Fruit fly (Drosophila melanogaster): Measurements from ENCODE around the gene CG31365.

CG31365 gene

dm6 chr3R:23129617-23130016 is 3.4 kb upstream of the CG31365 start:
- no peak for TF ChIP-seq Hr78 (GFP tag; optimal IDR thresholded peaks at IDR 0.05)
- TF ChIP-seq Hnf4 (GFP tag; optimal IDR thresholded peaks at IDR 0.05): no peak
- TF ChIP-seq dsf (GFP tag; optimal IDR thresholded peaks at IDR 0.05; ENCODE audit: borderline replicate concordance): no peak
- TF ChIP-seq pan (optimal IDR thresholded peaks at IDR 0.05): no peak
- TF ChIP-seq sage (GFP tag; optimal IDR thresholded peaks at IDR 0.05): no peak
- TF ChIP-seq Mio (GFP tag; optimal IDR thresholded peaks at IDR 0.05): no peak
- TF ChIP-seq Dif (GFP tag; optimal IDR thresholded peaks at IDR 0.05; ENCODE audit: partially characterized antibody): no peak
- no peak for TF ChIP-seq Vsx2 (GFP tag; optimal IDR thresholded peaks at IDR 0.05; ENCODE audit: partially characterized antibody)
- TF ChIP-seq dmrt93B (GFP tag; optimal IDR thresholded peaks at IDR 0.05): no peak
- no peak for TF ChIP-seq Dfd (GFP tag; optimal IDR thresholded peaks at IDR 0.05)
- no peak for TF ChIP-seq jim (GFP tag; optimal IDR thresholded peaks at IDR 0.05)
- TF ChIP-seq CrebA (GFP tag; optimal IDR thresholded peaks at IDR 0.05; ENCODE audit: borderline replicate concordance): no peak
- no peak for TF ChIP-seq br (GFP tag; optimal IDR thresholded peaks at IDR 0.05)
- no peak for TF ChIP-seq Abd-B (GFP tag; optimal IDR thresholded peaks at IDR 0.05)
- no peak for TF ChIP-seq tai (GFP tag; optimal IDR thresholded peaks at IDR 0.05)
- no peak for TF ChIP-seq N (GFP tag; optimal IDR thresholded peaks at IDR 0.05)
- TF ChIP-seq foxo (GFP tag; optimal IDR thresholded peaks at IDR 0.05): no peak
- TF ChIP-seq Myc (optimal IDR thresholded peaks at IDR 0.05): no peak
- TF ChIP-seq rgr (GFP tag; optimal IDR thresholded peaks at IDR 0.05): no peak
- TF ChIP-seq CG9705 (GFP tag; optimal IDR thresholded peaks at IDR 0.05): no peak

- peak; percentile 10 for TF ChIP-seq ey (GFP tag; optimal IDR thresholded peaks at IDR 0.05)
- TF ChIP-seq Rel (GFP tag; optimal IDR thresholded peaks at IDR 0.05): no peak
- TF ChIP-seq Rel (tag; optimal IDR thresholded peaks at IDR 0.05): peak; percentile 45
- TF ChIP-seq Hnf4 (GFP tag; optimal IDR thresholded peaks at IDR 0.05): no peak
- no peak for TF ChIP-seq jim (GFP tag; optimal IDR thresholded peaks at IDR 0.05)
- TF ChIP-seq h (GFP tag; optimal IDR thresholded peaks at IDR 0.05): peak; percentile 7
These were observed 1.6 kb upstream of the CG31365 start, which contains the start of gene CG31457 for dm6 chr3R:23127796-23128195. Gene CG31457 (minus strand): TSS chr3R:23127981.

dm6 chr3R:23120933-23121332 is 5.3 kb downstream of the CG31365 start:
- TF ChIP-seq Hnf4 (GFP tag; optimal IDR thresholded peaks at IDR 0.05): no peak
- no peak for TF ChIP-seq Hr83 (GFP tag; optimal IDR thresholded peaks at IDR 0.05; ENCODE audit: poor library complexity, severe bottlenecking)
- no peak for TF ChIP-seq fru (GFP tag; optimal IDR thresholded peaks at IDR 0.05)
- TF ChIP-seq br (GFP tag; optimal IDR thresholded peaks at IDR 0.05): no peak
- TF ChIP-seq Sp1 (GFP tag; optimal IDR thresholded peaks at IDR 0.05): no peak
- no peak for TF ChIP-seq jim (GFP tag; optimal IDR thresholded peaks at IDR 0.05)
- no peak for TF ChIP-seq Hr78 (GFP tag; optimal IDR thresholded peaks at IDR 0.05)
- no peak for TF ChIP-seq psq (GFP tag; optimal IDR thresholded peaks at IDR 0.05)
- TF ChIP-seq h (GFP tag; optimal IDR thresholded peaks at IDR 0.05): no peak
- no peak for TF ChIP-seq GATAd (GFP tag; optimal IDR thresholded peaks at IDR 0.05)

dm6 chr3R:23119873-23120272 is 6.3 kb downstream of the CG31365 start:
- no peak for TF ChIP-seq rgr (GFP tag; optimal IDR thresholded peaks at IDR 0.05)
- TF ChIP-seq Dif (GFP tag; optimal IDR thresholded peaks at IDR 0.05; ENCODE audit: partially characterized antibody): no peak
- TF ChIP-seq Rel (GFP tag; optimal IDR thresholded peaks at IDR 0.05): no peak
- no peak for TF ChIP-seq Rel (tag; optimal IDR thresholded peaks at IDR 0.05)
- no peak for TF ChIP-seq pan (optimal IDR thresholded peaks at IDR 0.05)
- no peak for TF ChIP-seq tai (GFP tag; optimal IDR thresholded peaks at IDR 0.05)
- TF ChIP-seq N (GFP tag; optimal IDR thresholded peaks at IDR 0.05): no peak
- TF ChIP-seq Hr83 (GFP tag; optimal IDR thresholded peaks at IDR 0.05; ENCODE audit: poor library complexity, severe bottlenecking): no peak
- no peak for TF ChIP-seq Vsx2 (GFP tag; optimal IDR thresholded peaks at IDR 0.05; ENCODE audit: partially characterized antibody)
- no peak for TF ChIP-seq lola (GFP tag; optimal IDR thresholded peaks at IDR 0.05)
- no peak for TF ChIP-seq br (GFP tag; optimal IDR thresholded peaks at IDR 0.05)
- no peak for TF ChIP-seq dsf (GFP tag; optimal IDR thresholded peaks at IDR 0.05; ENCODE audit: borderline replicate concordance)

- TF ChIP-seq dl (GFP tag; optimal IDR thresholded peaks at IDR 0.05; ENCODE audit: insufficient read depth in 1 of 2, partially characterized antibody in 2 of 2) (no peak), sage (GFP tag; optimal IDR thresholded peaks at IDR 0.05) (no peak), Hr78 (GFP tag; optimal IDR thresholded peaks at IDR 0.05) (no peak), rgr (GFP tag; optimal IDR thresholded peaks at IDR 0.05) (peak; percentile 19), GATAd (GFP tag; optimal IDR thresholded peaks at IDR 0.05) (no peak), Hr83 (GFP tag; optimal IDR thresholded peaks at IDR 0.05; ENCODE audit: poor library complexity, severe bottlenecking) (peak; percentile 40), Myc (optimal IDR thresholded peaks at IDR 0.05) (peak; percentile 99), CrebA (GFP tag; optimal IDR thresholded peaks at IDR 0.05; ENCODE audit: borderline replicate concordance) (no peak), dsf (GFP tag; optimal IDR thresholded peaks at IDR 0.05; ENCODE audit: borderline replicate concordance) (no peak), fru (GFP tag; optimal IDR thresholded peaks at IDR 0.05) (peak; percentile 30), Dif (GFP tag; optimal IDR thresholded peaks at IDR 0.05; ENCODE audit: partially characterized antibody) (no peak), h (GFP tag; optimal IDR thresholded peaks at IDR 0.05) (peak; percentile 36), CG9705 (GFP tag; optimal IDR thresholded peaks at IDR 0.05) (peak; percentile 8), sv (GFP tag; optimal IDR thresholded peaks at IDR 0.05) (peak; percentile 35), pan (optimal IDR thresholded peaks at IDR 0.05) (no peak), Jra (GFP tag; optimal IDR thresholded peaks at IDR 0.05) (peak; percentile 30), woc (GFP tag; optimal IDR thresholded peaks at IDR 0.05) (peak; percentile 85), foxo (GFP tag; optimal IDR thresholded peaks at IDR 0.05) (peak in 1 of 2 experiments; percentile 65), Hnf4 (GFP tag; optimal IDR thresholded peaks at IDR 0.05) (no peak), Sp1 (GFP tag; optimal IDR thresholded peaks at IDR 0.05) (peak; percentile 13), Abd-B (GFP tag; optimal IDR thresholded peaks at IDR 0.05) (no peak), psq (GFP tag; optimal IDR thresholded peaks at IDR 0.05) (peak; percentile 45), brk (GFP tag; optimal IDR thresholded peaks at IDR 0.05) (no peak), ey (GFP tag; optimal IDR thresholded peaks at IDR 0.05) (peak; percentile 2), Mio (GFP tag; optimal IDR thresholded peaks at IDR 0.05) (no peak), br (GFP tag; optimal IDR thresholded peaks at IDR 0.05) (peak; percentile 26)
These were observed 8.3 kb downstream of the CG31365 start, which contains the start of the genes Rassf and CenB1A for dm6 chr3R:23117683-23118470. Gene Rassf (minus strand): TSS chr3R:23117931. Gene CenB1A (plus strand): TSS chr3R:23118400.
